Fruit fly (Drosophila melanogaster) whole organism, prepupa: Measurements from ENCODE around the gene CG31683.

ENCODE experiments used
- CG11762 ChIP-seq: fragments of 200-800 bp; sonication (Bioruptor generic); optimal IDR thresholded peaks from 3 replicates; lab custom pipeline; 2016; ENCODE audit warnings: missing biosample characterization, missing genetic modification characterization; ENCODE audit not compliant: insufficient read depth
- CG3032 ChIP-seq: fragments of 200-800 bp; optimal IDR thresholded peaks from 2 replicates; lab custom pipeline; 2019; ENCODE audit warnings: missing biosample characterization, mild to moderate bottlenecking, missing genetic modification characterization, moderate library complexity
- CG34406 ChIP-seq: fragments of 200-800 bp; sonication (Bioruptor generic); optimal IDR thresholded peaks from 3 replicates; lab custom pipeline; 2016; ENCODE audit warnings: missing biosample characterization, missing genetic modification characterization
- salr ChIP-seq, 2 experiments: fragments of 200-800 bp; sonication (Bioruptor generic); optimal IDR thresholded peaks; 3 replicates each; lab custom pipeline; 2016 to 2018; ENCODE audit warnings: missing biosample characterization in 2 of 2, missing genetic modification characterization in 2 of 2, mild to moderate bottlenecking in 1 of 2
- ss ChIP-seq, 2 experiments: fragments of 200-800 bp; sonication (Bioruptor generic); optimal IDR thresholded peaks; 2 replicates in 1 of 2; 3 replicates in 1 of 2; lab custom pipeline; 2017 to 2018; ENCODE audit warnings: mild to moderate bottlenecking in 2 of 2, missing biosample characterization in 2 of 2, missing genetic modification characterization in 2 of 2, moderate library complexity in 1 of 2
- topi ChIP-seq: fragments of 200-800 bp; sonication (Bioruptor generic); optimal IDR thresholded peaks from 3 replicates; lab custom pipeline; 2016; ENCODE audit warnings: missing biosample characterization, missing genetic modification characterization

- TF ChIP-seq salr (GFP tag; optimal IDR thresholded peaks at IDR 0.05; lab: Kevin White, UChicago) (no peak), CG34406 (GFP tag; lab: Kevin White, UChicago) (no peak), CG3032 (tag; lab: Kevin White, UChicago) (no peak), ss (GFP tag; optimal IDR thresholded peaks at IDR 0.05; lab: Kevin White, UChicago) (no peak), topi (GFP tag; lab: Kevin White, UChicago) (no peak), CG11762 (GFP tag; lab: Kevin White, UChicago) (no peak)
Measured at dm6 chr2L:20476718-20477277, 27.0 kb upstream of the CG31683 start.
